Worm (Caenorhabditis elegans): ENCODE results near the gene M163.22.

- TF ChIP-seq snpc-1.1 (tag; optimal IDR thresholded peaks at IDR 0.05; ENCODE audit: insufficient read depth) (no peak), Y53F4B.3 (GFP tag; IDR thresholded peaks at IDR 0.05) (no peak), madf-6 (GFP tag; IDR thresholded peaks at IDR 0.05) (no peak), unc-62 (GFP tag; optimal IDR thresholded peaks at IDR 0.05) (no peak), repo-1 (tag; optimal IDR thresholded peaks at IDR 0.05) (no peak), attf-6 (GFP tag; IDR thresholded peaks at IDR 0.05) (no peak), snpc-1.3 (tag; optimal IDR thresholded peaks at IDR 0.05; ENCODE audit: insufficient read depth) (no peak), bed-2 (GFP tag; IDR thresholded peaks at IDR 0.05) (no peak)
Measured at ce11 chrX:14424186-14424585, 41.5 kb upstream of the M163.22 start.

All from whole organism, young adult.